Fruit fly (Drosophila melanogaster): ENCODE results near the gene CG42512.

CG42512 gene

dm6 chrX:16678845-16679347 lies 27.7 kb downstream of the CG42512 start, which contains the start of the genes CG13010 and sing:
Gene CG13010 (minus strand): TSS chrX:16678945.
Gene sing (plus strand): TSS chrX:16679297.
- TF ChIP-seq CG8478 (optimal IDR thresholded peaks at IDR 0.05) (no peak), psq (optimal IDR thresholded peaks at IDR 0.05) (no peak), EcR (GFP tag; optimal IDR thresholded peaks at IDR 0.05) (no peak), pan (optimal IDR thresholded peaks at IDR 0.05) (no peak), usp (GFP tag; optimal IDR thresholded peaks at IDR 0.05) (no peak), Dll (optimal IDR thresholded peaks at IDR 0.05) (no peak)

DNA sequence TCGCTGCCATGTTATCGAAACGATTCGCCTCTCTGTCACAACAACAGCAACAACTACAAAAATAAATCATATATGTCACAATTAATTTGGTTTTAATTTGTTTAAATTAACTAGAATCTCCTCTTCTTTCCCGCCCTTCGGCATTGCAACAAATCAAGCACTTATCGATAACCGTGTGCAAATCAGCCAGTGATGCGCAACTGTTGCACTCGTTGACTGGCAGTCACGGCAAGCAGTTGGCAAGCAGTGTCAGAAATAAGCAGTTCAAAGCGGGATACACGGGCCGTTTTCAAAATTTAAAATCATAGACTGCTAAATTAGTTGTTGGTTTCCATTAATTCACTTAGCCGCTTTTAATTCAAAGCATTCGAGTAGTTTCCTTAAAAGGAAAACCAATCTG lies 32.6 kb downstream of the CG42512 start, which contains the start of gene Axs:
Gene Axs (minus strand): TSS at position 131 of the 400 bp plus-strand sequence.
- TF ChIP-seq Dll (optimal IDR thresholded peaks at IDR 0.05): no peak
- no peak for TF ChIP-seq usp (GFP tag; optimal IDR thresholded peaks at IDR 0.05)
- TF ChIP-seq pan (optimal IDR thresholded peaks at IDR 0.05): no peak

- TF ChIP-seq Dll (optimal IDR thresholded peaks at IDR 0.05): no peak
- TF ChIP-seq pan (optimal IDR thresholded peaks at IDR 0.05): no peak
- TF ChIP-seq EcR (GFP tag; optimal IDR thresholded peaks at IDR 0.05): no peak
- TF ChIP-seq usp (GFP tag; optimal IDR thresholded peaks at IDR 0.05): no peak
- no peak for TF ChIP-seq psq (optimal IDR thresholded peaks at IDR 0.05)
- TF ChIP-seq CG8478 (optimal IDR thresholded peaks at IDR 0.05): no peak
Observed at dm6 chrX:16687400-16688105, 36.4 kb downstream of the CG42512 start.

dm6 chrX:16688106-16688459 lies 36.9 kb downstream of the CG42512 start:
- TF ChIP-seq usp (GFP tag; optimal IDR thresholded peaks at IDR 0.05) (no peak), pan (optimal IDR thresholded peaks at IDR 0.05) (no peak), psq (optimal IDR thresholded peaks at IDR 0.05) (no peak), Dll (optimal IDR thresholded peaks at IDR 0.05) (no peak), EcR (GFP tag; optimal IDR thresholded peaks at IDR 0.05) (no peak), CG8478 (optimal IDR thresholded peaks at IDR 0.05) (no peak)

dm6 chrX:16689339-16689738 lies 38.2 kb downstream of the CG42512 start:
- no peak for TF ChIP-seq Dll (optimal IDR thresholded peaks at IDR 0.05)
- TF ChIP-seq pan (optimal IDR thresholded peaks at IDR 0.05): no peak

DNA sequence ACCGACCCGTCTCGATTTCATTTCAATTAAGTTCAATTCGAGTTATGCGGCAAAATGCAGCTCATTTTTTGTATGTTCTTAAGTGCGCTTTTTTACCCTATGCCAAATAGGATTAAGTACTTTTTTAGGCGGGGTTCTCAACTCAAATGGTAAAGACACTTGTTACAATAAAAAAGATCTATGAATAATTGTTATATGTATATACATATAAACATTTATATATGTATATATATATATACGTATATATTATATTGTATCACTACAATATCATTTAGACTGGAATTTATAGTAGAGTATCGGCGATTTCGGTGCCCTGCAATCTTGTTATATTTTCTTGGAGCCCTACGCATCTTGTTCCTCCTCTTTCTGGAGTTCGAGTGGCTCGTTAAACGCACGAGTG lies 38.8 kb downstream of the CG42512 start:
- TF ChIP-seq psq (optimal IDR thresholded peaks at IDR 0.05) (no peak), EcR (GFP tag; optimal IDR thresholded peaks at IDR 0.05) (no peak), Dll (optimal IDR thresholded peaks at IDR 0.05) (no peak), CG8478 (optimal IDR thresholded peaks at IDR 0.05) (no peak), usp (GFP tag; optimal IDR thresholded peaks at IDR 0.05) (no peak), pan (optimal IDR thresholded peaks at IDR 0.05) (no peak)

DNA sequence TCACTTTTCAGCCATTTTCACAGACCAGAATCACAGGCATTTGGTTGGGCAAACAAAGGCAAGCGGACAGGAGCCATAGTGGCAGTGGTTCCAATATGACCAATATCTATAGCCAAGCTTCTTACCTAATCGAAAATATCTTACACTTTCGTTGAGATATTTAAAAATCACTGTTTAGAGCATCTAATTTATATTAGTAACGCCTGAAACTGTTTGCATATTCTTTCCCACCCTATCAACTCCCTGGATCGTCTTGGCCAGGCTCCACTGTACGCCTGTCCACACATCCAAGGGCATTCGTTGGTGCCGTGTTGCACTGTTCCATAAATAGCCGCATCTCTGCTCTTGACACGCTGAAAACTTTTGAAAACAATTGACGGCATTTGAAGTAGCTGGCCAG lies 39.3 kb downstream of the CG42512 start:
- TF ChIP-seq EcR (GFP tag; optimal IDR thresholded peaks at IDR 0.05) (no peak), usp (GFP tag; optimal IDR thresholded peaks at IDR 0.05) (no peak), pan (optimal IDR thresholded peaks at IDR 0.05) (no peak), psq (optimal IDR thresholded peaks at IDR 0.05) (no peak), CG8478 (optimal IDR thresholded peaks at IDR 0.05) (no peak), Dll (optimal IDR thresholded peaks at IDR 0.05) (no peak)

- TF ChIP-seq CG8478 (optimal IDR thresholded peaks at IDR 0.05): no peak
- no peak for TF ChIP-seq Dll (optimal IDR thresholded peaks at IDR 0.05)
- no peak for TF ChIP-seq psq (optimal IDR thresholded peaks at IDR 0.05)
- no peak for TF ChIP-seq EcR (GFP tag; optimal IDR thresholded peaks at IDR 0.05)
- no peak for TF ChIP-seq usp (GFP tag; optimal IDR thresholded peaks at IDR 0.05)
- no peak for TF ChIP-seq pan (optimal IDR thresholded peaks at IDR 0.05)
Observed at dm6 chrX:16691440-16691839, 40.3 kb downstream of the CG42512 start.

DNA sequence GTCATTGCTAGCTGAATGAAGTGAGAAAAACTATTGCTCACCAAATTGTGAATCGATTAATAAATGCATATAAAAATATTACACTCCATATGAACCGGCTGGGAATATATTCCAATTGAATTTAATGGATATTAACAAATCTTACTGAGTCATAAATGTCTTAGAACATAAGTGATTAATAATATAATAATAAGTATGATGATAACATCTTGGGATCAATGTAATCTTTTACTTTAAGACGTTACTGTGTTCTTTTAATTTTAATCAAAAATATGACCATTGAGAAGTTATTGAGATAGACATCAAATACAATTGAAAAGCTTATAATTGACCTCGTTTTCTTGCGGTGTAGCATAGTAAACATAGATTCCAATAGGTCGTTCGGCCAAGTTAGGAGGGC lies 41.1 kb downstream of the CG42512 start:
- no peak for TF ChIP-seq usp (GFP tag; optimal IDR thresholded peaks at IDR 0.05)
- no peak for TF ChIP-seq EcR (GFP tag; optimal IDR thresholded peaks at IDR 0.05)
- TF ChIP-seq Dll (optimal IDR thresholded peaks at IDR 0.05): no peak
- no peak for TF ChIP-seq psq (optimal IDR thresholded peaks at IDR 0.05)
- no peak for TF ChIP-seq pan (optimal IDR thresholded peaks at IDR 0.05)
- TF ChIP-seq CG8478 (optimal IDR thresholded peaks at IDR 0.05): no peak

DNA sequence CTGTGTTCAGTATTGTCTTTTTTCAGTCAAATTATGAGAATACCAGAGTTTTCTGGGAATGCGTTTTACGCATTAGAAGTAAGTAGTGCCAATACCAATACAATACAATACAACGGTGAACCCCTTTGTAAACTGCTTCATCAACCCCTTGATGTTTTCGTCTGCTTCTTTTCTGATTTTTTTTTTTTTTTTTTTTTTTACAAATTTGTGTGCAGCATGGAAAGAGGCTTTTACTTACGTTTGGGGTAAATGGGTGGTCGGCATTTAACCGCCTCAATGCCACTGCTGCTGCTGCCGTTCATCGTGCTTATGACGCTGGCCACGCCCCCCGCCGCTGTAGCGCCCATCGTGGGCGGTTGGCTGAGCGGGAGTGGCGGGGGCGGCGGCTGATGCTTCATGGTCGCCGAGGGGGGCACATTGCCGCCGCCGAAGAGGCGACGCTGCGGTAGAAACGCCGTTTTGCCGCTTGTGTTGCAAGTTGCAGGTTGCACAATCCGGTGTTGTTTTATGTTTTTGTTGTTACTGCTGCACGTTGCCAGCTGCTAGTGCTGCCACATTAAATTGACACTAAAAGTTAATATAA lies 42.7 kb downstream of the CG42512 start:
- TF ChIP-seq EcR (GFP tag; optimal IDR thresholded peaks at IDR 0.05) (no peak), Dll (optimal IDR thresholded peaks at IDR 0.05) (no peak), psq (optimal IDR thresholded peaks at IDR 0.05) (no peak), pan (optimal IDR thresholded peaks at IDR 0.05) (no peak), CG8478 (optimal IDR thresholded peaks at IDR 0.05) (no peak), usp (GFP tag; optimal IDR thresholded peaks at IDR 0.05) (no peak)

dm6 chrX:16694477-16694876 lies 43.3 kb downstream of the CG42512 start:
- no peak for TF ChIP-seq psq (optimal IDR thresholded peaks at IDR 0.05)

DNA sequence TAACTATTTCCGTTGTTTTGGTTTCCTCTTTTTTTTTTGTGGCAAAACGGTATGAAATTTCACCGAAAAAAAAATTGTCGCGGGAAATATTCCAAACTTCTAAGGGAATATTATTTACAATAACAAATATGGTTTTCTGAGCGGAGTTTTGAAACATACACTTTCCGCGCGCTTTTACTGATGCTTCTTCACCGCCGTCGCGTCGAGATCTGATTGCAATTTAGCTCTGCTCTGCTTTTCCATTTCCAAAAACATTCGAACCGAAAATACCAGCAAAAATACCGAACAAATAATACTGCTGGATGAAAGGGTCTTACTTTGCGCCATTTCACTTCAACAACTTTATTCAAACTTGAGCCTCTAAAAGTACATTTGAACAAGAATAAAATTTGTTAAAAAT lies 43.8 kb downstream of the CG42512 start, which contains the start of gene Septin4:
Gene Septin4 (minus strand): TSS at position 215 of the 400 bp plus-strand sequence.
- TF ChIP-seq CG8478 (optimal IDR thresholded peaks at IDR 0.05): no peak
- TF ChIP-seq psq (optimal IDR thresholded peaks at IDR 0.05): no peak
- no peak for TF ChIP-seq usp (GFP tag; optimal IDR thresholded peaks at IDR 0.05)
- no peak for TF ChIP-seq Dll (optimal IDR thresholded peaks at IDR 0.05)
- TF ChIP-seq EcR (GFP tag; optimal IDR thresholded peaks at IDR 0.05): no peak
- TF ChIP-seq pan (optimal IDR thresholded peaks at IDR 0.05): no peak

All from whole organism.